Worm (Caenorhabditis elegans): ENCODE results near the gene lec-3.

- no peak for TF ChIP-seq flt-1 (GFP tag; IDR thresholded peaks at IDR 0.05)
- no peak for TF ChIP-seq tab-1 (GFP tag; IDR thresholded peaks at IDR 0.05)
- TF ChIP-seq klf-2 (GFP tag; conservative IDR thresholded peaks at IDR 0.05) = no peak
- no peak for TF ChIP-seq ztf-23 (GFP tag; IDR thresholded peaks at IDR 0.05)
- no peak for TF ChIP-seq ztf-29 (GFP tag; IDR thresholded peaks at IDR 0.05)
Measured at ce11 chrII:9986635-9987575, 4.0 kb upstream of the lec-3 start.
